Fruit fly (Drosophila melanogaster): ENCODE measurements around the gene CG31323.
A peak's percentile ranks its signal among the peaks of the same experiment; 100 is the strongest.

The CG31323 gene

dm6 chr3R:26130586-26130985 is 40.1 kb upstream of the CG31323 start:
- TF ChIP-seq CG15336 (GFP tag; IDR thresholded peaks at IDR 0.05), result no peak
- TF ChIP-seq fkh (GFP tag; optimal IDR thresholded peaks at IDR 0.05), result peak; percentile 53
- TF ChIP-seq Sox102F (GFP tag; optimal IDR thresholded peaks at IDR 0.05), result no peak
- TF ChIP-seq Hr39 (GFP tag; optimal IDR thresholded peaks at IDR 0.05), result peak; percentile 8

DNA sequence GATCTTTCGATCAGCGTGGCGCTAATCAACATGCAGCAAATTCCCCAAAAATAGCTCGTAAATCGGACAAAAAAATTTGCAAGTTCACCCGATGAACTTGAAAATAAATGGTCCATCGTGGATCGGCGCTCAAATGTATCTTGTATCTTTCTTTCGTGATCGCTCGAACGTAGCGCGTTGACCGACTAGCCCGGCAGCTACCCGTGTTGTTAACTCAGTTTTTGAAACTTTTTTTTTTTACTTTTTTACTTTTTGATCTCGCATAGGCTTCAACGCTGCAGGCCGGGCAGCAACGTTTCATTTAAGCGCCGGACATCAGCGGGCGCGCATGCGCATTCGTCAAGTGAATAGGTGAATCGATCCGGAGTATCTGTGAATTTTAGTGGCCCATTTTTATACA is 37.8 kb upstream of the CG31323 start, which contains the start of gene CG6142:
TSS of gene CG6142 (plus strand) at position 301 of the 400 bp plus-strand sequence.
- TF ChIP-seq CG1621 (tag; optimal IDR thresholded peaks at IDR 0.05), result peak; percentile 1
- no peak for TF ChIP-seq CG4318 (GFP tag; optimal IDR thresholded peaks at IDR 0.05)

DNA sequence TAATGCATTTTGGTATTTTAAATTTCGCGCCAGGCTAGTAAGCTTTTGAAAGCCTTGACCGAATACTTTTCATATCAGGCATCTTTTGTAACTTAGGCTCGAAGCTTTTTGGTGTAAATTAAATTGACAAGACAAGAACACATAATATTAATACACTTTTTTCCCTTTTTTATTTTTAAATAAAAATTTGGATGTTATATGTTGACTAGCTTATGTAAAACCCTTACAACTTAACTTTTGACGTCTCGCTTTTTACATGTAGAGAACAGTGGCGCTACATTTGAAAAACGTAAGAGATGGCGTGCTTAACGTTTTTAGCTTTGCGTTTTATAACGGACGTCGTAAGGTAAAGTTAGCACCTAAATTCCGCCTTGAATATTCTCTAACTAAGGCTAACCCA is 33.5 kb upstream of the CG31323 start:
- no peak for TF ChIP-seq CG8632 (GFP tag; optimal IDR thresholded peaks at IDR 0.05)
- no peak for TF ChIP-seq CG6163 (GFP tag; IDR thresholded peaks at IDR 0.05)
- peak; percentile 9 for TF ChIP-seq cyc (GFP tag; optimal IDR thresholded peaks at IDR 0.05)
- peak; percentile 29 for TF ChIP-seq Hr39 (GFP tag; optimal IDR thresholded peaks at IDR 0.05)
- no peak for TF ChIP-seq Sox15 (GFP tag; optimal IDR thresholded peaks at IDR 0.05)
- peak; percentile 20 for TF ChIP-seq CG31627 (GFP tag; optimal IDR thresholded peaks at IDR 0.05)

DNA sequence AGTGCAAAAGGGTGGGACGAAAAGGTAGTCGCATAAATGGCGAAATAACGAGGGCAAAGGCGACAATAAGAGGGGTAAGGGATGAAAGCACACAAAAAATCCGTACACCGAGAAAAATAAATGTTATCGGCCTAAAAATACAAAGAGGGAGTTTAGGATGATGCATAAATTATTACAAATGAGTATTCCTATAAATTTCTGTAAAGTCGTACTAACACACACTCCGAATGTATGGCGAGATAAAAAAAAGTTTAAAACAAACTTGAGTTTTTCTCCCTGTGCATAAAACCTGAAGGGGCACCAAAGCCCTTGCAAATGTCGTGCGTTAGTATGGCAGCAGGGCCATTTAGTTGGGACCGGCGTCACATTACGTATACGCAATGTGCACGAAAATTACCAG is 1.4 kb downstream of the CG31323 start:
- TF ChIP-seq CG4318 (GFP tag; optimal IDR thresholded peaks at IDR 0.05), result no peak
- peak; percentile 76 for TF ChIP-seq Eip78C (GFP tag)
- TF ChIP-seq Sox102F (GFP tag; optimal IDR thresholded peaks at IDR 0.05), result no peak
- no peak for TF ChIP-seq Sox15 (GFP tag; optimal IDR thresholded peaks at IDR 0.05)
- peak; percentile 34 for TF ChIP-seq CG3919 (GFP tag; optimal IDR thresholded peaks at IDR 0.05)
- TF ChIP-seq dac (GFP tag; optimal IDR thresholded peaks at IDR 0.05), result no peak
- peak; percentile 8 for TF ChIP-seq CG11902 (GFP tag; optimal IDR thresholded peaks at IDR 0.05)
- peak; percentile 53 for TF ChIP-seq svp (GFP tag)
- TF ChIP-seq topi (GFP tag; optimal IDR thresholded peaks at IDR 0.05), result peak; percentile 18
- no peak for TF ChIP-seq CG3032 (tag; optimal IDR thresholded peaks at IDR 0.05)
- peak; percentile 26 for TF ChIP-seq cyc (GFP tag; optimal IDR thresholded peaks at IDR 0.05)
- peak; percentile 22 for TF ChIP-seq CG10669 (GFP tag; optimal IDR thresholded peaks at IDR 0.05)
- TF ChIP-seq pdm3 (GFP tag; optimal IDR thresholded peaks at IDR 0.05), result peak; percentile 0
- TF ChIP-seq Met (GFP tag; optimal IDR thresholded peaks at IDR 0.05), result peak; percentile 7
- 0 out of 3 replicates have a peak, but pooled peaks have one; percentile 23 for TF ChIP-seq CG8119 (GFP tag; IDR thresholded peaks at IDR 0.05)
- 0 out of 3 replicates have a peak, but pooled peaks have one; percentile 36 for TF ChIP-seq eg (GFP tag; IDR thresholded peaks at IDR 0.05)
- no peak for TF ChIP-seq Hr4 (GFP tag; optimal IDR thresholded peaks at IDR 0.05)
- no peak for TF ChIP-seq vri (GFP tag; optimal IDR thresholded peaks at IDR 0.05)

dm6 chr3R:26181991-26182390 is 11.3 kb downstream of the CG31323 start:
- no peak for TF ChIP-seq CG6854 (GFP tag; optimal IDR thresholded peaks at IDR 0.05)
- TF ChIP-seq Eip75B (GFP tag; optimal IDR thresholded peaks at IDR 0.05), result no peak
- TF ChIP-seq Smox (GFP tag; optimal IDR thresholded peaks at IDR 0.05), result no peak

DNA sequence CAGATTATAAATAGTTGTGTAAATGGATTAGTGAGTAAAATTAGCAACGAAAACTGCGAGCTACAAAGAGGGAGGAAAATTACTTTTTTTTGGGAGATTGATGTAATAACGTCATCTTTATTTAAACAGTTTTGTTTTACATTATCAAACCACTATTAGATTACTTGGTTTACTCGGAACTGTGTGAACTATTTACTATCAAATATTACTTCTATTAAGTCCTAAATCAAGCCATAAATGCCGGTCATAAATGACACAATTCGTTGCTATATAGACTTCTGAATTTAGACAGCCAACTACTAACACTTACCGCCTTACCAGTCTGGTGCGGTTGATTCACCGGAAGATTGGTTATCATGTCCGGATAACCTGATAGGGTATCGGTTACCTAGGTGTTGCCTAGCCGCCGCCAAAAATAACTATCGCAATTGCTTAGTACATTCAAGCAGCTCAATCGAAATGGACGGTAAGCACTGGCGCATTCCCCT is 14.6 kb downstream of the CG31323 start, which contains the start of gene CG31086:
TSS of gene CG31086 (plus strand) at position 51 of the 488 bp plus-strand sequence.
- TF ChIP-seq CG15336 (GFP tag; IDR thresholded peaks at IDR 0.05), result no peak
- no peak for TF ChIP-seq Gug (GFP tag; IDR thresholded peaks at IDR 0.05)
- TF ChIP-seq dsx (GFP tag; optimal IDR thresholded peaks at IDR 0.05; ENCODE audit: poor library complexity, severe bottlenecking), result no peak
- no peak for TF ChIP-seq Hr39 (GFP tag; optimal IDR thresholded peaks at IDR 0.05)
- TF ChIP-seq CG3919 (GFP tag; optimal IDR thresholded peaks at IDR 0.05), result no peak
- no peak for TF ChIP-seq esn (GFP tag; optimal IDR thresholded peaks at IDR 0.05)
- TF ChIP-seq CG8119 (GFP tag; IDR thresholded peaks at IDR 0.05), result no peak
- no peak for TF ChIP-seq CG6808 (GFP tag; optimal IDR thresholded peaks at IDR 0.05)
- no peak for TF ChIP-seq Ets21C (GFP tag; optimal IDR thresholded peaks at IDR 0.05)
- no peak for TF ChIP-seq spab (GFP tag; optimal IDR thresholded peaks at IDR 0.05)
- TF ChIP-seq OdsH (GFP tag; optimal IDR thresholded peaks at IDR 0.05), result no peak
- no peak for TF ChIP-seq Eip93F (GFP tag; optimal IDR thresholded peaks at IDR 0.05)
- no peak for TF ChIP-seq Smox (GFP tag; optimal IDR thresholded peaks at IDR 0.05)
- no peak for TF ChIP-seq net (GFP tag; optimal IDR thresholded peaks at IDR 0.05)
- TF ChIP-seq CG34406 (GFP tag; optimal IDR thresholded peaks at IDR 0.05), result no peak
- TF ChIP-seq pdm3 (GFP tag; optimal IDR thresholded peaks at IDR 0.05), result no peak
- TF ChIP-seq CG7368 (GFP tag; optimal IDR thresholded peaks at IDR 0.05), result no peak
